Worm (Caenorhabditis elegans): ENCODE data around the gene fkh-4.

DNA sequence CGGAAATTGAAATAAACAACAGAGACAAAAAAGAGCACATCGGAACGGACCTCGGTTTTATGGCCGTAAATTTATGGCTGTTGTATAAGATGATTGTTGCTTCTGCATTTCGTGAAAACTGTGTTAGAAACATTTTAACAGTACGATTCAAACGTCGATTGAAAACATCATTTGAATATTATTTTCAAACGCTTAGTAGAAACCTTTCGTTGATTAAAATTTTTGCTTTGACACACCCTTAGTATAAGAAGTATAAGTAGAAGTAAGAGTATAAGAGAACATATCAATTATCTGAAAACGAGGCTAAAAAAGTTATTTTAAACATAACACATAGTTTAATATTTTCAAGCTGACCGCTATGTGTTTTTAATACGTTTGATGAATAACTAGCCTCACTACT lies 43.9 kb downstream of the fkh-4 start:
- no peak for TF ChIP-seq unc-55 (GFP tag; optimal IDR thresholded peaks at IDR 0.05)
- no peak for TF ChIP-seq ceh-6 (GFP tag; optimal IDR thresholded peaks at IDR 0.05)
- no peak for TF ChIP-seq pha-4 (tag; optimal IDR thresholded peaks at IDR 0.05)

All from whole organism, late embryonic.